Worm (Caenorhabditis elegans) whole organism, late embryonic: ENCODE results near the gene F29C12.6.

ENCODE experiments used
- F13H6.1 ChIP-seq: sonication (generic microtip); optimal IDR thresholded peaks from 2 replicates; lab custom pipeline; 2016; ENCODE audit warnings: missing genetic modification characterization, missing compliant biosample characterization
- K02D7.2 ChIP-seq: sonication (generic microtip); optimal IDR thresholded peaks from 2 replicates; lab custom pipeline; 2017; ENCODE audit warnings: mild to moderate bottlenecking, missing genetic modification characterization, missing compliant biosample characterization
- K09A11.1 ChIP-seq: sonication (generic microtip); optimal IDR thresholded peaks from 2 replicates; lab custom pipeline; 2017; ENCODE audit warnings: antibody characterized with exemption, mild to moderate bottlenecking, missing genetic modification characterization, missing compliant biosample characterization; ENCODE audit not compliant: insufficient read depth
- ahr-1 ChIP-seq: sonication (generic microtip); optimal IDR thresholded peaks from 2 replicates; lab custom pipeline; 2016; ENCODE audit warnings: missing genetic modification characterization, missing compliant biosample characterization
- ceh-14 ChIP-seq: sonication (generic microtip); optimal IDR thresholded peaks from 2 replicates; lab custom pipeline; 2016; ENCODE audit warnings: missing genotype, missing genetic modification characterization, missing compliant biosample characterization
- ceh-19 ChIP-seq: fragments of 200-800 bp; sonication (Bioruptor generic); optimal IDR thresholded peaks from 2 replicates; lab custom pipeline; 2018; ENCODE audit warnings: mild to moderate bottlenecking, missing genetic modification characterization, missing compliant biosample characterization
- ceh-22 ChIP-seq: sonication (generic microtip); optimal IDR thresholded peaks from 2 replicates; lab custom pipeline; 2017; ENCODE audit warnings: missing biosample characterization, missing genetic modification characterization
- ceh-30 ChIP-seq: fragments of 150-350 bp; optimal IDR thresholded peaks from 2 replicates; lab custom pipeline; 2014; ENCODE audit warnings: missing biosample characterization, missing genetic modification characterization
- ceh-31 ChIP-seq: sonication (generic microtip); optimal IDR thresholded peaks from 2 replicates; lab custom pipeline; 2016; ENCODE audit warnings: missing genetic modification characterization, missing compliant biosample characterization
- ceh-34 ChIP-seq: sonication (generic microtip); optimal IDR thresholded peaks from 2 replicates; lab custom pipeline; 2016; ENCODE audit warnings: mild to moderate bottlenecking, missing genetic modification characterization, missing compliant biosample characterization
- ceh-45 ChIP-seq: fragments of 200-800 bp; sonication (Bioruptor generic); IDR thresholded peaks from 2 replicates; pipeline ENCODE4 v1.3.6; 2022; ENCODE audit warnings: missing genetic modification reagents, missing genetic modification characterization, missing compliant biosample characterization
- dmd-4 ChIP-seq: sonication (generic microtip); optimal IDR thresholded peaks from 2 replicates; lab custom pipeline; 2016; ENCODE audit warnings: borderline replicate concordance, missing genetic modification characterization, missing compliant biosample characterization
- dve-1 ChIP-seq: sonication (generic microtip); optimal IDR thresholded peaks from 2 replicates; lab custom pipeline; 2017; ENCODE audit warnings: antibody characterized with exemption, mild to moderate bottlenecking, missing genetic modification characterization, missing compliant biosample characterization
- elt-2 ChIP-seq: sonication (generic microtip); optimal IDR thresholded peaks from 2 replicates; lab custom pipeline; 2016; ENCODE audit warnings: missing genetic modification reagents, missing genetic modification characterization, missing compliant biosample characterization
- elt-4 ChIP-seq: sonication (generic microtip); optimal IDR thresholded peaks from 2 replicates; lab custom pipeline; 2016; ENCODE audit warnings: missing genetic modification characterization, missing compliant biosample characterization
- ets-4 ChIP-seq: sonication (generic microtip); optimal IDR thresholded peaks from 2 replicates; lab custom pipeline; 2016; ENCODE audit warnings: missing genetic modification characterization, missing compliant biosample characterization
- fkh-10 ChIP-seq: fragments of 150-350 bp; optimal IDR thresholded peaks from 2 replicates; lab custom pipeline; 2014; ENCODE audit warnings: missing biosample characterization, missing genetic modification reagents, missing genetic modification characterization
- hlh-15 ChIP-seq: sonication (generic microtip); optimal IDR thresholded peaks from 2 replicates; lab custom pipeline; 2016; ENCODE audit warnings: missing genetic modification characterization, missing compliant biosample characterization
- hlh-30 ChIP-seq: sonication (generic microtip); optimal IDR thresholded peaks from 2 replicates; lab custom pipeline; 2017; ENCODE audit warnings: antibody characterized with exemption, missing genetic modification characterization, missing compliant biosample characterization; ENCODE audit not compliant: insufficient read depth
- hlh-8 ChIP-seq: sonication (generic microtip); optimal IDR thresholded peaks from 2 replicates; lab custom pipeline; 2016; ENCODE audit warnings: missing genotype, missing genetic modification characterization, missing compliant biosample characterization
- lim-6 ChIP-seq: sonication (generic microtip); optimal IDR thresholded peaks from 2 replicates; lab custom pipeline; 2016; ENCODE audit warnings: missing genetic modification characterization, missing compliant biosample characterization
- mec-3 ChIP-seq: sonication (generic microtip); optimal IDR thresholded peaks from 2 replicates; lab custom pipeline; 2016; ENCODE audit warnings: borderline replicate concordance, missing genetic modification characterization, missing compliant biosample characterization
- nhr-11 ChIP-seq: fragments of 150-350 bp; optimal IDR thresholded peaks from 2 replicates; lab custom pipeline; 2014; ENCODE audit warnings: missing biosample characterization, missing genetic modification characterization
- odd-2 ChIP-seq: sonication (generic microtip); optimal IDR thresholded peaks from 2 replicates; lab custom pipeline; 2017; ENCODE audit warnings: antibody characterized with exemption, mild to moderate bottlenecking, missing genetic modification characterization, missing compliant biosample characterization
- pag-3 ChIP-seq: sonication (generic microtip); optimal IDR thresholded peaks from 2 replicates; lab custom pipeline; 2016; ENCODE audit warnings: missing compliant biosample characterization, missing genetic modification characterization, borderline replicate concordance
- pax-1 ChIP-seq: fragments of 150-350 bp; optimal IDR thresholded peaks from 2 replicates; lab custom pipeline; 2014; ENCODE audit warnings: missing biosample characterization, missing genetic modification characterization
- pha-2 ChIP-seq: sonication (generic microtip); optimal IDR thresholded peaks from 2 replicates; lab custom pipeline; 2017; ENCODE audit warnings: mild to moderate bottlenecking, missing genetic modification characterization, missing compliant biosample characterization
- pqm-1 ChIP-seq: sonication (generic microtip); optimal IDR thresholded peaks from 2 replicates; lab custom pipeline; 2016; ENCODE audit warnings: missing genetic modification characterization, missing compliant biosample characterization
- pros-1 ChIP-seq: fragments of 150-350 bp; optimal IDR thresholded peaks from 2 replicates; lab custom pipeline; 2014; ENCODE audit warnings: missing biosample characterization, missing genetic modification reagents, missing genetic modification characterization
- ref-2 ChIP-seq: sonication (generic microtip); optimal IDR thresholded peaks from 2 replicates; lab custom pipeline; 2016; ENCODE audit warnings: missing genetic modification characterization, missing compliant biosample characterization
- rnt-1 ChIP-seq: sonication (generic microtip); optimal IDR thresholded peaks from 2 replicates; lab custom pipeline; 2016; ENCODE audit warnings: missing genetic modification characterization, missing compliant biosample characterization
- sdc-2 ChIP-seq: sonication (generic microtip); optimal IDR thresholded peaks from 2 replicates; lab custom pipeline; 2016; ENCODE audit warnings: missing genotype, missing genetic modification characterization, missing compliant biosample characterization
- sox-2 ChIP-seq: fragments of 200-800 bp; sonication (Bioruptor generic); IDR thresholded peaks from 2 replicates; pipeline ENCODE4 v1.3.6; 2022; ENCODE audit warnings: missing genetic modification reagents, missing genetic modification characterization, missing compliant biosample characterization
- sox-4 ChIP-seq: sonication (generic microtip); optimal IDR thresholded peaks from 2 replicates; lab custom pipeline; 2017; ENCODE audit warnings: mild to moderate bottlenecking, missing genetic modification characterization, inconsistent platforms, missing compliant biosample characterization
- tbx-2 ChIP-seq: sonication (generic microtip); optimal IDR thresholded peaks from 2 replicates; lab custom pipeline; 2016; ENCODE audit warnings: missing genetic modification characterization, missing compliant biosample characterization
- ttx-3 ChIP-seq: sonication (generic microtip); optimal IDR thresholded peaks from 2 replicates; lab custom pipeline; 2016; ENCODE audit warnings: missing genetic modification reagents, missing genetic modification characterization, missing compliant biosample characterization
- unc-3 ChIP-seq, 2 experiments: fragments of 200-800 bp in 1 of 2; sonication (Bioruptor generic) in 1 of 2; sonication (generic microtip) in 1 of 2; conservative IDR thresholded peaks in 1 of 2; optimal IDR thresholded peaks in 1 of 2; 2 replicates each; pipeline versions ENCODE4 v1.3.6 to Lab custom; 2016 to 2022; ENCODE audit warnings: missing compliant biosample characterization in 2 of 2, missing genetic modification characterization in 2 of 2, missing genetic modification reagents in 1 of 2
- unc-42 ChIP-seq: sonication (generic microtip); optimal IDR thresholded peaks from 2 replicates; lab custom pipeline; 2016; ENCODE audit warnings: missing genotype, missing genetic modification characterization, missing compliant biosample characterization
- unc-86 ChIP-seq: sonication (generic microtip); optimal IDR thresholded peaks from 2 replicates; lab custom pipeline; 2016; ENCODE audit warnings: missing genetic modification characterization, missing compliant biosample characterization
- ztf-16 ChIP-seq: sonication (generic microtip); optimal IDR thresholded peaks from 2 replicates; lab custom pipeline; 2017; ENCODE audit warnings: missing genetic modification characterization, missing compliant biosample characterization

Gene F29C12.6

DNA sequence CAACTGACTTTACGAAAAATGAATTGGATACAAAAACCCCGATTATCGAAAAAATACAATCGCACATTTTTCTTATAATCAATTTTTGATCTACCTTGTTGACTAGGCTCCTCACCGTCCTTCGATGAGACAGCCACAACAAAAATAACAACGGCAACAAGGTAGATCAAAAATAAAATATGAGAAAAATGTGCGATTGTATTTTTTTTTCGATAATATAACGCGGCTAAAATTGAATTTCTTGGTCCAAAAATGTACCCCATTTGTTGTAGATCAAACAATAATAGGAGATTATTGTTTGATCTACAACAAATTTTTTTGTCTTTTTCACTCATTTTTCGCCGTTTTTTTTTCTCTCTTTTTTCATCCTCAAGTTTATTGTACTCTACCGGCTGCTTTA lies 874 bp downstream of the F29C12.6 start:
- TF ChIP-seq pqm-1 (tag; lab: Kevin White, UChicago) (no peak), ceh-19 (GFP tag; lab: Kevin White, UChicago) (no peak), ttx-3 (tag; lab: Kevin White, UChicago) (no peak), pha-2 (tag; lab: Kevin White, UChicago) (no peak), ceh-22 (tag; lab: Kevin White, UChicago) (no peak), ztf-16 (tag; lab: Kevin White, UChicago) (no peak), hlh-8 (no peak), pag-3 (tag; lab: Kevin White, UChicago) (no peak), nhr-11 (tag; lab: Kevin White, UChicago) (no peak), elt-4 (tag; lab: Kevin White, UChicago) (no peak), ets-4 (tag; lab: Kevin White, UChicago) (no peak), mec-3 (no peak), F13H6.1 (tag; lab: Kevin White, UChicago) (no peak), sox-4 (tag; lab: Kevin White, UChicago) (no peak)
- TF ChIP-seq, all 69 proteins: peak for 0

DNA sequence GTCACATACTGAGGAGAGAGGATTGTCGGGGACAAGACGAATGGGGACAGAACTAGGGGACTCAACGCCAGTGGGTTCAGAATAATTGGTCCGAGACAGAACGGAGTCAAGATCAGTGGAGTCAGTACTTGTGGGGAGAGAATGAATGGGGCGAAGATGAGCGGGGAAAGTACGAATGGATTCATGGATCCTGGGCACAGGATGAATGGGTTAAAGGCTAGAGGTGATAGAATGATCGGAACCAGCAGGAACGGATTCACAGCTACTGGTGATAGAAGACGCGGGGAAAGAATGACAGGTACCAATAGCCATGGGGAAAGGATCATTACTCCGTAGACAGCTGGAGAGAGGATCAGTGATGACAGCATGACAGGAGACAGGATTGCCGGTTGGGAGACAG lies 9.9 kb downstream of the F29C12.6 start:
- TF ChIP-seq dve-1 (no peak), pha-2 (tag; lab: Kevin White, UChicago) (no peak), ceh-45 (GFP tag; lab: Robert Waterston, UW) (no peak), ceh-14 (tag; lab: Kevin White, UChicago) (no peak), ref-2 (no peak), ahr-1 (no peak), ceh-34 (tag; lab: Kevin White, UChicago) (no peak), ceh-19 (GFP tag; lab: Kevin White, UChicago) (no peak), F13H6.1 (tag; lab: Kevin White, UChicago) (no peak), sdc-2 (tag; lab: Kevin White, UChicago) (no peak)

DNA sequence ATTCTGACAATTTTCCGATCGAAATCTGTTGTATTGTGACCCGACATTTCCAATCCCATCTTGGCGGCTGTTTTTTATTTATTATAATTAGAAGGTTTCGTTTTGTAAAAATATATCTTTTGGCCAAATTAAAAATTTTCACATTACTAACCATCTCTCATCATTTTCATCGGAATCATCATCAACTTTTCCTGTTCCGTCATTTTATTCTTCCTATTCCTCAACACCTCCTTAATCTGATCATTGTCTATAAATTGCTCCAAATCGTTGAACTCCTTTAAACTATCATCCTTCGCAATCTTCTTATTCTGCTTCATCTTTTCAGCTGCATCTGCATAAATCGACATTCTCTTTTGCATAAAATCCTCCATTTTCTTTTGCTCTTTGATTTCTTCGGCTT lies 12.7 kb downstream of the F29C12.6 start:
- TF ChIP-seq dve-1 (no peak), pag-3 (tag; lab: Kevin White, UChicago) (no peak), ref-2 (no peak), rnt-1 (tag; lab: Kevin White, UChicago) (no peak), hlh-15 (tag; lab: Kevin White, UChicago) (no peak), sox-2 (GFP tag; lab: Robert Waterston, UW) (no peak), ztf-16 (tag; lab: Kevin White, UChicago) (no peak), ets-4 (tag; lab: Kevin White, UChicago) (no peak), unc-86 (tag; lab: Kevin White, UChicago) (no peak), K09A11.1 (tag; lab: Kevin White, UChicago) (no peak), dmd-4 (tag; lab: Kevin White, UChicago) (no peak), hlh-30 (no peak), ceh-34 (tag; lab: Kevin White, UChicago) (no peak), ceh-31 (tag; lab: Kevin White, UChicago) (no peak), pax-1 (tag; lab: Kevin White, UChicago) (no peak), lim-6 (no peak), fkh-10 (no peak), unc-42 (no peak), K02D7.2 (tag; lab: Kevin White, UChicago) (no peak), tbx-2 (no peak)
- TF ChIP-seq, all 69 proteins: peak for 0

DNA sequence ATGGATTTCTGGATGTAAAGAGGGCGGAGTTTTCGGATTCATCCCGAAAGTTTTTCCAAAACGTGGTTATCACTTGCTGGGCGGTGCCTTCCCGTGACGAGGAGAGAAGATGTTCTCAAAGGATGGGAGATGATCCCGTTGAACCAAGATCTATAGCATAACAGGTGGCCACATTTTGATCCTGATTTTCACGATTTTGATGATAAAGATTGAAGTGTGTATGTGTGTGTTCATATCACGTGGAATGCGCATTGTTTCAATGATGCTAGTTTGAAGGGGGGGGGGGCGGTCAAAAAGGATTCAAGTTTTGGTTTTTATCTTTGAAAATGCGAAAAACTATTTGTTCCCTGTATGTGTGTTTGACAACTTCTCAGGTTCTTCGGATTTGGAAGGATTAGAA lies 15.5 kb downstream of the F29C12.6 start, which contains the start of gene mltn-1:
mltn-1 (minus strand) TSS at position 22 of the 400 bp plus-strand sequence.
- TF ChIP-seq elt-2 (tag; lab: Kevin White, UChicago) (no peak), dve-1 (no peak), ref-2 (no peak), K02D7.2 (tag; lab: Kevin White, UChicago) (no peak), ceh-30 (no peak), unc-3 (GFP tag; conservative IDR thresholded peaks at IDR 0.05; lab: Robert Waterston, UW) (no peak), unc-3 (tag; optimal IDR thresholded peaks at IDR 0.05; lab: Kevin White, UChicago) (no peak), pros-1 (no peak), odd-2 (tag; lab: Kevin White, UChicago) (no peak), ceh-34 (tag; lab: Kevin White, UChicago) (no peak)
